Worm (Caenorhabditis elegans) whole organism, L1 larva: ENCODE measurements around the gene ZC21.8.

Experiments used
- C16A3.4 ChIP-seq: fragments of 150-350 bp; optimal IDR thresholded peaks from 2 replicates; lab custom pipeline; 2014; ENCODE audit warnings: missing biosample characterization, missing genetic modification characterization
- hlh-4 ChIP-seq: sonication (generic microtip); optimal IDR thresholded peaks from 2 replicates; lab custom pipeline; 2016; ENCODE audit warnings: mild to moderate bottlenecking, missing genetic modification characterization, missing compliant biosample characterization
- lin-13 ChIP-seq: fragments of 150-350 bp; optimal IDR thresholded peaks from 2 replicates; lab custom pipeline; 2014; ENCODE audit warnings: missing biosample characterization, missing genetic modification reagents, missing genetic modification characterization
- mdl-1 ChIP-seq, 2 experiments: fragments of 150-350 bp; optimal IDR thresholded peaks; 2 replicates each; lab custom pipeline; 2014 to 2017; ENCODE audit warnings: missing biosample characterization in 2 of 2, missing genetic modification characterization in 2 of 2, inconsistent platforms in 1 of 2
- snpc-4 ChIP-seq: fragments of 150-350 bp; optimal IDR thresholded peaks from 2 replicates; lab custom pipeline; 2014; ENCODE audit warnings: missing biosample characterization, missing genetic modification characterization
- ztf-11 ChIP-seq, 2 experiments: sonication (generic microtip); optimal IDR thresholded peaks; 2 replicates each; lab custom pipeline; 2016 to 2017; ENCODE audit warnings: missing genetic modification characterization in 2 of 2, missing biosample characterization in 1 of 2, missing compliant biosample characterization in 1 of 2
- ztf-4 ChIP-seq: fragments of 150-350 bp; optimal IDR thresholded peaks from 2 replicates; lab custom pipeline; 2014; ENCODE audit warnings: missing biosample characterization, missing genetic modification characterization

ce11 chrIII:8509644-8510393 is 10.0 kb downstream of the ZC21.8 start:
- TF ChIP-seq hlh-4 (no peak), ztf-4 (tag; lab: Kevin White, UChicago) (no peak), C16A3.4 (tag; lab: Kevin White, UChicago) (no peak), lin-13 (no peak), snpc-4 (tag; lab: Kevin White, UChicago) (no peak), ztf-11 (tag; optimal IDR thresholded peaks at IDR 0.05; lab: Kevin White, UChicago) (no peak), mdl-1 (tag; optimal IDR thresholded peaks at IDR 0.05; lab: Kevin White, UChicago) (no peak)
